Fruit fly (Drosophila melanogaster) whole organism, embryonic: ENCODE measurements around the gene mnd.

Experiments used
- Abd-B ChIP-seq: fragments of 200-800 bp; sonication (Bioruptor generic); optimal IDR thresholded peaks from 2 replicates; lab custom pipeline; 2018; ENCODE audit warnings: missing biosample characterization, mild to moderate bottlenecking, missing genetic modification characterization, moderate library complexity
- Awh ChIP-seq: fragments of 200-800 bp; sonication (Bioruptor generic); IDR thresholded peaks from 2 replicates; pipeline ENCODE4, ENCODE4 v1.3.6; 2022; ENCODE audit warnings: missing biosample characterization, missing genetic modification characterization
- Bgb ChIP-seq: fragments of 200-800 bp; sonication (Bioruptor generic); IDR thresholded peaks from 2 replicates; pipeline ENCODE4 v1.3.6; 2022; ENCODE audit warnings: missing biosample characterization, missing genetic modification characterization; ENCODE audit not compliant: partially characterized antibody
- Blimp-1 ChIP-seq: fragments of 200-800 bp; sonication (Bioruptor generic); optimal IDR thresholded peaks from 3 replicates; lab custom pipeline; 2018; ENCODE audit warnings: missing biosample characterization, missing genetic modification characterization, mild to moderate bottlenecking, moderate library complexity, missing genetic modification reagents
- Bteb2 ChIP-seq: fragments of 200-800 bp; sonication (Bioruptor generic); optimal IDR thresholded peaks from 2 replicates; lab custom pipeline; 2016; ENCODE audit warnings: missing biosample characterization, missing genetic modification characterization
- CG10543 ChIP-seq: fragments of 200-800 bp; sonication (Bioruptor generic); optimal IDR thresholded peaks from 3 replicates; lab custom pipeline; 2017; ENCODE audit warnings: missing biosample characterization, mild to moderate bottlenecking, missing genetic modification characterization, moderate library complexity
- CG10565 ChIP-seq: fragments of 200-800 bp; sonication (Bioruptor generic); optimal IDR thresholded peaks from 3 replicates; lab custom pipeline; 2016; ENCODE audit warnings: missing biosample characterization, mild to moderate bottlenecking, missing genetic modification characterization
- CG11398 ChIP-seq: fragments of 200-800 bp; sonication (Bioruptor generic); optimal IDR thresholded peaks from 2 replicates; lab custom pipeline; 2016; ENCODE audit warnings: missing biosample characterization, missing genetic modification characterization
- CG11504 ChIP-seq: fragments of 200-800 bp; sonication (Bioruptor generic); optimal IDR thresholded peaks from 3 replicates; lab custom pipeline; 2019; ENCODE audit warnings: missing biosample characterization, mild to moderate bottlenecking, missing genetic modification characterization, moderate library complexity
- CG12769 ChIP-seq: fragments of 200-800 bp; sonication (Bioruptor generic); optimal IDR thresholded peaks from 2 replicates; lab custom pipeline; 2019; ENCODE audit warnings: missing biosample characterization, mild to moderate bottlenecking, missing genetic modification characterization, moderate library complexity
- CG15479 ChIP-seq: fragments of 200-800 bp; sonication (Bioruptor generic); optimal IDR thresholded peaks from 3 replicates; lab custom pipeline; 2019; ENCODE audit warnings: missing biosample characterization, mild to moderate bottlenecking, missing genetic modification characterization, moderate library complexity
- CG16779 ChIP-seq: fragments of 200-800 bp; sonication (Bioruptor generic); IDR thresholded peaks from 2 replicates; pipeline ENCODE4 v1.3.6; 2022; ENCODE audit warnings: missing biosample characterization, missing genetic modification characterization
- CG17186 ChIP-seq: fragments of 200-800 bp; sonication (Bioruptor generic); optimal IDR thresholded peaks from 3 replicates; lab custom pipeline; 2017; ENCODE audit warnings: missing biosample characterization, missing genetic modification reagents, missing genetic modification characterization
- CG17568 ChIP-seq: fragments of 200-800 bp; sonication (Bioruptor generic); optimal IDR thresholded peaks from 2 replicates; lab custom pipeline; 2018; ENCODE audit warnings: missing biosample characterization, mild to moderate bottlenecking, missing genetic modification characterization, moderate library complexity
- CG18262 ChIP-seq: fragments of 200-800 bp; optimal IDR thresholded peaks from 3 replicates; lab custom pipeline; 2019; ENCODE audit warnings: missing biosample characterization, mild to moderate bottlenecking, missing genetic modification characterization, moderate library complexity
- CG2712 ChIP-seq: fragments of 200-800 bp; optimal IDR thresholded peaks from 3 replicates; lab custom pipeline; 2019; ENCODE audit warnings: missing biosample characterization, mild to moderate bottlenecking, missing genetic modification characterization, moderate library complexity
- CG3281 ChIP-seq: fragments of 200-800 bp; sonication (Bioruptor generic); optimal IDR thresholded peaks from 3 replicates; lab custom pipeline; 2017; ENCODE audit warnings: missing biosample characterization, mild to moderate bottlenecking, missing genetic modification characterization
- CG3407 ChIP-seq: fragments of 200-800 bp; sonication (Bioruptor generic); optimal IDR thresholded peaks from 2 replicates; lab custom pipeline; 2018; ENCODE audit warnings: missing biosample characterization, mild to moderate bottlenecking, missing genetic modification characterization
- CG34422 ChIP-seq: fragments of 200-800 bp; sonication (Bioruptor generic); IDR thresholded peaks from 3 replicates; pipeline ENCODE4 v1.3.6; 2022; ENCODE audit warnings: missing biosample characterization, missing genetic modification characterization
- CG5180 ChIP-seq: fragments of 200-800 bp; sonication (Bioruptor generic); optimal IDR thresholded peaks from 3 replicates; lab custom pipeline; 2017; ENCODE audit warnings: missing biosample characterization, missing genetic modification characterization, mild to moderate bottlenecking, moderate library complexity, missing genetic modification reagents
- CG6791 ChIP-seq: fragments of 200-800 bp; sonication (Bioruptor generic); IDR thresholded peaks from 3 replicates; pipeline ENCODE4 v1.3.6; 2022; ENCODE audit warnings: missing biosample characterization, missing genetic modification characterization; ENCODE audit not compliant: partially characterized antibody
- CG7839 ChIP-seq: fragments of 200-800 bp; sonication (Bioruptor generic); optimal IDR thresholded peaks from 3 replicates; lab custom pipeline; 2018; ENCODE audit warnings: missing biosample characterization, mild to moderate bottlenecking, missing genetic modification characterization, moderate library complexity
- Ets65A ChIP-seq: fragments of 200-800 bp; sonication (Bioruptor generic); peaks from one replicate; lab custom pipeline; 2016; ENCODE audit warnings: missing biosample characterization, missing genetic modification characterization
- HLH3B ChIP-seq: fragments of 200-800 bp; sonication (Bioruptor generic); IDR thresholded peaks from 2 replicates; pipeline ENCODE4 v1.3.6; 2022; ENCODE audit warnings: missing biosample characterization, missing genetic modification characterization
- Hr78 ChIP-seq, 2 experiments: fragments of 200-800 bp in 1 of 2; fragments of >200 bp in 1 of 2; sonication (Bioruptor generic) in 1 of 2; optimal IDR thresholded peaks; 2 replicates each; lab custom pipeline; 2017 to 2019; ENCODE audit warnings: missing biosample characterization in 2 of 2, missing genetic modification characterization in 2 of 2, mild to moderate bottlenecking in 1 of 2, moderate library complexity in 1 of 2
- Lpt ChIP-seq: fragments of >200 bp; optimal IDR thresholded peaks from 2 replicates; lab custom pipeline; 2018; ENCODE audit warnings: missing biosample characterization, missing genetic modification characterization
- Oaz ChIP-seq: fragments of 200-800 bp; sonication (Bioruptor generic); IDR thresholded peaks from 2 replicates; pipeline ENCODE4 v1.3.6; 2022; ENCODE audit warnings: missing biosample characterization, missing genetic modification characterization
- Optix ChIP-seq: fragments of 200-800 bp; sonication (Bioruptor generic); IDR thresholded peaks from 3 replicates; pipeline ENCODE4 v1.3.6; 2022; ENCODE audit warnings: missing biosample characterization, missing genetic modification characterization
- Sox102F ChIP-seq: fragments of 200-800 bp; sonication (Bioruptor generic); optimal IDR thresholded peaks from 2 replicates; lab custom pipeline; 2018; ENCODE audit warnings: missing biosample characterization, mild to moderate bottlenecking, missing genetic modification characterization, moderate library complexity
- aop ChIP-seq: fragments of 200-800 bp; sonication (Bioruptor generic); IDR thresholded peaks from 2 replicates; pipeline ENCODE4 v1.3.6; 2022; ENCODE audit warnings: missing biosample characterization, missing genetic modification characterization
- ato ChIP-seq: fragments of 200-800 bp; sonication (Bioruptor generic); IDR thresholded peaks from 2 replicates; pipeline ENCODE4 v1.3.6; 2022; ENCODE audit warnings: missing biosample characterization, missing genetic modification characterization; ENCODE audit not compliant: partially characterized antibody
- bowl ChIP-seq: fragments of 200-800 bp; sonication (Bioruptor generic); IDR thresholded peaks from 2 replicates; pipeline ENCODE4 v1.3.6; 2022; ENCODE audit warnings: missing biosample characterization, missing genetic modification characterization
- cwo ChIP-seq: fragments of 200-800 bp; sonication (Bioruptor generic); optimal IDR thresholded peaks from 3 replicates; lab custom pipeline; 2017; ENCODE audit warnings: missing biosample characterization, missing genetic modification characterization, mild to moderate bottlenecking, moderate library complexity, missing genetic modification reagents
- dysf ChIP-seq: fragments of 200-800 bp; sonication (Bioruptor generic); IDR thresholded peaks from 3 replicates; pipeline ENCODE4 v1.3.6; 2022; ENCODE audit warnings: missing biosample characterization, missing genetic modification characterization
- eve ChIP-seq, 2 experiments: fragments of >200 bp; optimal IDR thresholded peaks; 2 replicates each; lab custom pipeline; 2017; ENCODE audit warnings: missing biosample characterization in 2 of 2, missing genetic modification characterization in 2 of 2
- exex ChIP-seq: fragments of 200-800 bp; sonication (Bioruptor generic); optimal IDR thresholded peaks from 4 replicates; lab custom pipeline; 2018; ENCODE audit warnings: missing biosample characterization, mild to moderate bottlenecking, missing genetic modification characterization, moderate library complexity
- gce ChIP-seq: fragments of 200-800 bp; sonication (Bioruptor generic); IDR thresholded peaks from 3 replicates; pipeline ENCODE4 v1.3.6; 2022; ENCODE audit warnings: missing biosample characterization, missing genetic modification characterization
- hth ChIP-seq: fragments of >200 bp; optimal IDR thresholded peaks from 2 replicates; lab custom pipeline; 2017; ENCODE audit warnings: inconsistent platforms
- jumu ChIP-seq: fragments of 200-800 bp; sonication (Bioruptor generic); optimal IDR thresholded peaks from 3 replicates; lab custom pipeline; 2016; ENCODE audit warnings: missing biosample characterization, missing genetic modification characterization
- pros ChIP-seq: fragments of 200-800 bp; sonication (Bioruptor generic); optimal IDR thresholded peaks from 3 replicates; lab custom pipeline; 2019; ENCODE audit warnings: missing biosample characterization, mild to moderate bottlenecking, missing genetic modification characterization, moderate library complexity
- ro ChIP-seq: fragments of 200-800 bp; sonication (Bioruptor generic); IDR thresholded peaks from 2 replicates; pipeline ENCODE4 v1.3.6; 2022; ENCODE audit warnings: missing biosample characterization, missing genetic modification characterization
- row ChIP-seq: fragments of 200-800 bp; sonication (Bioruptor generic); IDR thresholded peaks from 3 replicates; pipeline ENCODE4 v1.3.6; 2022; ENCODE audit warnings: missing biosample characterization, missing genetic modification characterization
- sd ChIP-seq: fragments of 200-800 bp; sonication (Bioruptor generic); optimal IDR thresholded peaks from 3 replicates; lab custom pipeline; 2018; ENCODE audit warnings: missing biosample characterization, mild to moderate bottlenecking, missing genetic modification characterization, moderate library complexity
- sna ChIP-seq: fragments of 200-800 bp; sonication (Bioruptor generic); IDR thresholded peaks from 2 replicates; pipeline ENCODE4 v1.3.6; 2022; ENCODE audit warnings: missing biosample characterization, missing genetic modification characterization; ENCODE audit not compliant: partially characterized antibody
- sug ChIP-seq: fragments of 200-800 bp; optimal IDR thresholded peaks from 2 replicates; lab custom pipeline; 2019; ENCODE audit warnings: missing biosample characterization, mild to moderate bottlenecking, missing genetic modification characterization, moderate library complexity
- vvl ChIP-seq: fragments of 200-800 bp; sonication (Bioruptor generic); IDR thresholded peaks from 2 replicates; pipeline ENCODE4 v1.3.6; 2022; ENCODE audit warnings: missing biosample characterization, missing genetic modification characterization
- wor ChIP-seq: fragments of 200-800 bp; sonication (Bioruptor generic); IDR thresholded peaks from 2 replicates; pipeline ENCODE4 v1.3.6; 2022; ENCODE audit warnings: missing biosample characterization, missing genetic modification characterization

mnd gene

DNA sequence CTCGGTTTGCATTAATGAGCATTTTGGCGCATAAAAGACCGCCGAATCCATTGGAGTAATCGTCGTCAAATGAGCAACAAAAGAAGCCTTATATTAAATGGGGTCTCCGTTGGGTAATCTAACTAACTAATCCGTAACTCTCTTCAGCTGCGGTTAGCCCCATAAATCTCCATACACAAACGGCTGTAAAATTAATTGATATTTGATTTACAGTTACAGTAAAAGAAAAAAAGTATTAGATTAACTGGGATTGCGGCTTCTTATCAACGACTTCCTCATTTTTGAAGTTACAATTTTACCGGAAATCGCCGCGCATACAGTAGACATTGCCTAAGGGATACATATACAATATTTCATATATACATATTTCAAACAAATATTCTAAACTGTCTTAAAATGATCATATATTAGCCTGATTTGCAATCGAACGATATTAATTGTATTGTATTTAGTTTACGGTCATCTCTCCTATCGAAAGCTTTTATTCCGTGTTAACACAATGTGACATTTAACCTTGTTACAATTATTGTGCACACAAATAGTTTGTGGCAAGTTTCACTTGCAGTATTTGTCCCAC, 1.5 kb downstream of the mnd start (continued):
- no peak for TF ChIP-seq hth (lab: Kevin White, UChicago)
- 0 out of 3 replicates have a peak, but pooled peaks have one; percentile 44 for TF ChIP-seq CG34422
- peak; percentile 56; the same call in 1 of the 2 replicates for TF ChIP-seq vvl (GFP tag; lab: Robert Waterston, UW)
- no peak for TF ChIP-seq aop
- peak; percentile 48 for TF ChIP-seq CG11504 (tag; lab: Kevin White, UChicago)
- TF ChIP-seq HLH3B (GFP tag; lab: Robert Waterston, UW) = no peak
- no peak for TF ChIP-seq cwo
- TF ChIP-seq CG2712 (tag; lab: Kevin White, UChicago) = peak; percentile 2
- TF ChIP-seq CG18262 = peak; percentile 16
- TF ChIP-seq Lpt (GFP tag; lab: Kevin White, UChicago) = no peak
- TF ChIP-seq Optix (GFP tag; lab: Robert Waterston, UW) = no peak
- peak; percentile 6 for TF ChIP-seq Sox102F
- TF ChIP-seq dysf (GFP tag; lab: Robert Waterston, UW) = peak; percentile 16; the same call in 1 of the 3 replicates
- no peak for TF ChIP-seq CG17186
- no peak for TF ChIP-seq Bteb2 (GFP tag; lab: Kevin White, UChicago)
- peak; percentile 11 for TF ChIP-seq CG7839 (tag; lab: Kevin White, UChicago)
- TF ChIP-seq Abd-B (GFP tag; lab: Kevin White, UChicago) = no peak
- no peak for TF ChIP-seq CG16779
- no peak for TF ChIP-seq bowl (GFP tag; lab: Robert Waterston, UW)
- no peak for TF ChIP-seq gce (GFP tag; lab: Robert Waterston, UW)
- TF ChIP-seq Awh = no peak
- TF ChIP-seq wor (GFP tag; lab: Robert Waterston, UW) = no peak
- TF ChIP-seq exex (tag; lab: Kevin White, UChicago) = peak; percentile 92
- TF ChIP-seq Blimp-1 (GFP tag; lab: Kevin White, UChicago) = no peak
- TF ChIP-seq eve (GFP tag; optimal IDR thresholded peaks at IDR 0.05; lab: Kevin White, UChicago) = peak in 1 of 2 experiments; percentile 26
- TF ChIP-seq Ets65A (GFP tag; lab: Kevin White, UChicago) = no peak
- peak in 1 of 2 experiments; percentile 87 for TF ChIP-seq Hr78 (GFP tag; optimal IDR thresholded peaks at IDR 0.05; lab: Kevin White, UChicago)
- TF ChIP-seq jumu (GFP tag; lab: Kevin White, UChicago) = no peak
- TF ChIP-seq, all 482 proteins: peak for 26

- TF ChIP-seq sna (GFP tag; lab: Robert Waterston, UW) (0 out of 2 replicates have a peak, but pooled peaks have one; percentile 18), CG11398 (GFP tag; lab: Kevin White, UChicago) (no peak), CG12769 (tag; lab: Kevin White, UChicago) (peak; percentile 37), CG3281 (GFP tag; lab: Kevin White, UChicago) (no peak), CG17568 (GFP tag; lab: Kevin White, UChicago) (no peak), ato (GFP tag; lab: Robert Waterston, UW) (no peak), ro (GFP tag; lab: Robert Waterston, UW) (no peak), sug (tag; lab: Kevin White, UChicago) (peak; percentile 11), CG10565 (GFP tag; lab: Kevin White, UChicago) (no peak), row (0 out of 3 replicates have a peak, but pooled peaks have one; percentile 16), CG6791 (GFP tag; lab: Robert Waterston, UW) (0 out of 3 replicates have a peak, but pooled peaks have one; percentile 41), Bgb (GFP tag; lab: Robert Waterston, UW) (0 out of 2 replicates have a peak, but pooled peaks have one; percentile 23), CG10543 (GFP tag; lab: Kevin White, UChicago) (peak; percentile 35), CG5180 (GFP tag; lab: Kevin White, UChicago) (peak; percentile 26), sd (peak; percentile 2), bowl (GFP tag; lab: Robert Waterston, UW) (no peak), Sox102F (no peak), CG15479 (GFP tag; lab: Kevin White, UChicago) (peak; percentile 45), pros (GFP tag; lab: Kevin White, UChicago) (no peak), CG3407 (GFP tag; lab: Kevin White, UChicago) (no peak), Oaz (no peak)
These were observed 2.3 kb downstream of the mnd start for dm6 chr3L:14986984-14987896.
